Worm (Caenorhabditis elegans) whole organism, early embryonic: ENCODE data around the gene VY10G11R.1.

Source experiments
- B0310.2 ChIP-seq: sonication (generic microtip); optimal IDR thresholded peaks from 2 replicates; lab custom pipeline; 2016; ENCODE audit warnings: mild to moderate bottlenecking, missing genetic modification characterization, missing compliant biosample characterization
- F13C5.2 ChIP-seq: sonication (generic microtip); optimal IDR thresholded peaks from 2 replicates; lab custom pipeline; 2017; ENCODE audit warnings: mild to moderate bottlenecking, missing genetic modification characterization, inconsistent platforms, missing compliant biosample characterization
- aly-1 ChIP-seq: sonication (generic microtip); optimal IDR thresholded peaks from 2 replicates; lab custom pipeline; 2016; ENCODE audit warnings: missing genetic modification characterization, missing compliant biosample characterization
- ama-1 ChIP-seq: fragments of 150-350 bp; optimal IDR thresholded peaks from 2 replicates; lab custom pipeline; 2014
- ceh-13 ChIP-seq: fragments of 200-800 bp; sonication (Bioruptor generic); optimal IDR thresholded peaks from 2 replicates; lab custom pipeline; 2018; ENCODE audit warnings: mild to moderate bottlenecking, missing genetic modification characterization, missing compliant biosample characterization
- ceh-36 ChIP-seq: sonication (generic microtip); optimal IDR thresholded peaks from 2 replicates; lab custom pipeline; 2016; ENCODE audit warnings: missing genetic modification characterization, inconsistent platforms, missing compliant biosample characterization
- ets-7 ChIP-seq: sonication (generic microtip); optimal IDR thresholded peaks from 2 replicates; lab custom pipeline; 2016; ENCODE audit warnings: missing genotype, missing genetic modification characterization, missing compliant biosample characterization
- flt-1 ChIP-seq: fragments of 200-800 bp; sonication (Bioruptor generic); IDR thresholded peaks from 2 replicates; pipeline ENCODE4 v1.3.6; 2022; ENCODE audit warnings: missing genetic modification characterization, missing compliant biosample characterization
- hmbx-1 ChIP-seq: sonication (generic microtip); optimal IDR thresholded peaks from 2 replicates; lab custom pipeline; 2016; ENCODE audit warnings: mild to moderate bottlenecking, missing genetic modification characterization, missing compliant biosample characterization
- hmg-4 ChIP-seq: fragments of 200-800 bp; sonication (Bioruptor generic); optimal IDR thresholded peaks from 2 replicates; lab custom pipeline; 2018; ENCODE audit warnings: mild to moderate bottlenecking, missing genetic modification characterization, missing compliant biosample characterization
- hnd-1 ChIP-seq: sonication (generic microtip); optimal IDR thresholded peaks from 2 replicates; lab custom pipeline; 2016; ENCODE audit warnings: missing genetic modification characterization, missing compliant biosample characterization
- pes-1 ChIP-seq: fragments of 200-800 bp; sonication (Bioruptor generic); IDR thresholded peaks from 2 replicates; pipeline ENCODE4 v1.3.6; 2022; ENCODE audit warnings: missing genetic modification reagents, missing genetic modification characterization, missing compliant biosample characterization
- scrt-1 ChIP-seq: fragments of 200-800 bp; sonication (Bioruptor generic); IDR thresholded peaks from 2 replicates; pipeline ENCODE4 v1.3.6; 2022; ENCODE audit warnings: missing genetic modification characterization, missing compliant biosample characterization
- sea-1 ChIP-seq: fragments of 200-800 bp; sonication (Bioruptor generic); conservative IDR thresholded peaks from 2 replicates; pipeline ENCODE4 v1.3.6; 2022; ENCODE audit warnings: missing genetic modification characterization, missing compliant biosample characterization
- tbx-11 ChIP-seq: fragments of 200-800 bp; sonication (Bioruptor generic); IDR thresholded peaks from 2 replicates; pipeline ENCODE4 v1.3.6; 2022; ENCODE audit warnings: missing genetic modification characterization, missing compliant biosample characterization
- tbx-37 ChIP-seq: fragments of 200-800 bp; sonication (Bioruptor generic); conservative IDR thresholded peaks from 2 replicates; pipeline ENCODE4 v1.3.6; 2022; ENCODE audit warnings: missing genetic modification reagents, missing genetic modification characterization, missing compliant biosample characterization
- tra-4 ChIP-seq: sonication (generic microtip); optimal IDR thresholded peaks from 2 replicates; lab custom pipeline; 2017; ENCODE audit warnings: missing genetic modification characterization, missing compliant biosample characterization

The VY10G11R.1 gene

ce11 chrIV:16496491-16496890, 25.7 kb upstream of the VY10G11R.1 start:
- no peak for TF ChIP-seq ceh-36 (tag; lab: Kevin White, UChicago)
- TF ChIP-seq hmg-4: peak; percentile 35

ce11 chrIV:16494007-16494406, 23.2 kb upstream of the VY10G11R.1 start:
- TF ChIP-seq ceh-36 (tag; lab: Kevin White, UChicago) (no peak), hnd-1 (tag; lab: Kevin White, UChicago) (no peak), ama-1 (lab: Kevin White, UChicago) (no peak), tbx-11 (GFP tag; lab: Robert Waterston, UW) (no peak), ets-7 (tag; lab: Kevin White, UChicago) (no peak), B0310.2 (tag; lab: Kevin White, UChicago) (no peak), ceh-13 (no peak), pes-1 (no peak), hmbx-1 (tag; lab: Kevin White, UChicago) (no peak), F13C5.2 (tag; lab: Kevin White, UChicago) (no peak), hmg-4 (no peak), tra-4 (tag; lab: Kevin White, UChicago) (no peak), scrt-1 (no peak), tbx-37 (no peak), sea-1 (GFP tag; lab: Robert Waterston, UW) (no peak), flt-1 (no peak)

- TF ChIP-seq sea-1 (GFP tag; lab: Robert Waterston, UW): no peak
- no peak for TF ChIP-seq F13C5.2 (tag; lab: Kevin White, UChicago)
- TF ChIP-seq flt-1: no peak
- no peak for TF ChIP-seq tbx-11 (GFP tag; lab: Robert Waterston, UW)
- no peak for TF ChIP-seq ceh-36 (tag; lab: Kevin White, UChicago)
- no peak for TF ChIP-seq hmg-4
- TF ChIP-seq aly-1 (tag; lab: Kevin White, UChicago): no peak
- TF ChIP-seq ets-7 (tag; lab: Kevin White, UChicago): no peak
- TF ChIP-seq hnd-1 (tag; lab: Kevin White, UChicago): no peak
- no peak for TF ChIP-seq scrt-1
- TF ChIP-seq tra-4 (tag; lab: Kevin White, UChicago): no peak
- TF ChIP-seq hmbx-1 (tag; lab: Kevin White, UChicago): no peak
These were observed 22.1 kb upstream of the VY10G11R.1 start for ce11 chrIV:16492937-16493336.

ce11 chrIV:16492327-16492726, 21.5 kb upstream of the VY10G11R.1 start:
- TF ChIP-seq ama-1 (lab: Kevin White, UChicago): no peak
- peak; percentile 38; the same call in 1 of the 2 replicates for TF ChIP-seq pes-1

- TF ChIP-seq hmg-4 (peak; percentile 88), tra-4 (tag; lab: Kevin White, UChicago) (no peak), scrt-1 (no peak), pes-1 (no peak), tbx-37 (peak; percentile 3; the same call in 1 of the 2 replicates), ceh-36 (tag; lab: Kevin White, UChicago) (peak; percentile 48), ama-1 (lab: Kevin White, UChicago) (no peak), flt-1 (peak; percentile 40), ceh-13 (no peak), tbx-11 (GFP tag; lab: Robert Waterston, UW) (peak; percentile 6; the same call in 1 of the 2 replicates), F13C5.2 (tag; lab: Kevin White, UChicago) (peak; percentile 16), B0310.2 (tag; lab: Kevin White, UChicago) (peak; percentile 10)
These were observed 20.7 kb upstream of the VY10G11R.1 start for ce11 chrIV:16491411-16492036.

- TF ChIP-seq hnd-1 (tag; lab: Kevin White, UChicago): no peak
- no peak for TF ChIP-seq ceh-13
- no peak for TF ChIP-seq ama-1 (lab: Kevin White, UChicago)
- no peak for TF ChIP-seq F13C5.2 (tag; lab: Kevin White, UChicago)
- no peak for TF ChIP-seq B0310.2 (tag; lab: Kevin White, UChicago)
- no peak for TF ChIP-seq hmg-4
- TF ChIP-seq sea-1 (GFP tag; lab: Robert Waterston, UW): no peak
- TF ChIP-seq ceh-36 (tag; lab: Kevin White, UChicago): no peak
- no peak for TF ChIP-seq tbx-37
- no peak for TF ChIP-seq scrt-1
- TF ChIP-seq pes-1: no peak
- no peak for TF ChIP-seq aly-1 (tag; lab: Kevin White, UChicago)
- no peak for TF ChIP-seq tra-4 (tag; lab: Kevin White, UChicago)
- no peak for TF ChIP-seq tbx-11 (GFP tag; lab: Robert Waterston, UW)
- no peak for TF ChIP-seq hmbx-1 (tag; lab: Kevin White, UChicago)
- TF ChIP-seq ets-7 (tag; lab: Kevin White, UChicago): no peak
- TF ChIP-seq flt-1: no peak
These were observed 19.2 kb upstream of the VY10G11R.1 start for ce11 chrIV:16489958-16490357.

- no peak for TF ChIP-seq hmbx-1 (tag; lab: Kevin White, UChicago)
- TF ChIP-seq ceh-13: no peak
- TF ChIP-seq pes-1: no peak
- no peak for TF ChIP-seq sea-1 (GFP tag; lab: Robert Waterston, UW)
- TF ChIP-seq flt-1: no peak
- TF ChIP-seq tbx-37: no peak
- TF ChIP-seq B0310.2 (tag; lab: Kevin White, UChicago): no peak
- TF ChIP-seq F13C5.2 (tag; lab: Kevin White, UChicago): no peak
- TF ChIP-seq ama-1 (lab: Kevin White, UChicago): no peak
- TF ChIP-seq tra-4 (tag; lab: Kevin White, UChicago): no peak
- TF ChIP-seq hmg-4: no peak
- no peak for TF ChIP-seq tbx-11 (GFP tag; lab: Robert Waterston, UW)
These were observed 18.1 kb upstream of the VY10G11R.1 start, which contains the start of gene rho-1 for ce11 chrIV:16488921-16489320. Gene rho-1, minus strand, starts transcription at chrIV:16489021.
